Worm (Caenorhabditis elegans) whole organism, early embryonic: Measurements from ENCODE around the gene eat-17.

Source experiments
- aly-1 ChIP-seq: sonication (generic microtip); optimal IDR thresholded peaks from 2 replicates; lab custom pipeline; 2016; ENCODE audit warnings: missing genetic modification characterization, missing compliant biosample characterization
- ama-1 ChIP-seq: fragments of 150-350 bp; optimal IDR thresholded peaks from 2 replicates; lab custom pipeline; 2014
- flt-1 ChIP-seq: fragments of 200-800 bp; sonication (Bioruptor generic); IDR thresholded peaks from 2 replicates; pipeline ENCODE4 v1.3.6; 2022; ENCODE audit warnings: missing genetic modification characterization, missing compliant biosample characterization
- hmbx-1 ChIP-seq: sonication (generic microtip); optimal IDR thresholded peaks from 2 replicates; lab custom pipeline; 2016; ENCODE audit warnings: mild to moderate bottlenecking, missing genetic modification characterization, missing compliant biosample characterization
- pes-1 ChIP-seq: fragments of 200-800 bp; sonication (Bioruptor generic); IDR thresholded peaks from 2 replicates; pipeline ENCODE4 v1.3.6; 2022; ENCODE audit warnings: missing genetic modification reagents, missing genetic modification characterization, missing compliant biosample characterization
- sea-1 ChIP-seq: fragments of 200-800 bp; sonication (Bioruptor generic); conservative IDR thresholded peaks from 2 replicates; pipeline ENCODE4 v1.3.6; 2022; ENCODE audit warnings: missing genetic modification characterization, missing compliant biosample characterization
- tbx-37 ChIP-seq: fragments of 200-800 bp; sonication (Bioruptor generic); conservative IDR thresholded peaks from 2 replicates; pipeline ENCODE4 v1.3.6; 2022; ENCODE audit warnings: missing genetic modification reagents, missing genetic modification characterization, missing compliant biosample characterization

ce11 chrX:16369454-16369853, 47.2 kb downstream of the eat-17 start:
- TF ChIP-seq pes-1 = no peak
- TF ChIP-seq flt-1 (GFP tag; lab: Robert Waterston, UW) = no peak
- TF ChIP-seq hmbx-1 (tag; lab: Kevin White, UChicago) = no peak
- no peak for TF ChIP-seq ama-1 (lab: Kevin White, UChicago)
- no peak for TF ChIP-seq tbx-37 (GFP tag; lab: Robert Waterston, UW)
- no peak for TF ChIP-seq sea-1 (GFP tag; lab: Robert Waterston, UW)
- TF ChIP-seq aly-1 = no peak
